Comparison of ENCODE assay signal across 4 worm cellular contexts in genomic region chrX:1880665-1881064, ce11.
TF ChIP-seq lines count a peak whose summit lies in the region.

No protein-coding gene starts in this region.

TF ChIP-seq in whole organism, L2 larva, 48 proteins besides CTCF, POLR2A, EP300 and RAD21 (continued from another document):
- TF ChIP-seq unc-55 (GFP tag; optimal IDR thresholded peaks at IDR 0.05; lab: Kevin White, UChicago) (peak; percentile 71), nhr-11 (tag; optimal IDR thresholded peaks at IDR 0.05; lab: Kevin White, UChicago) (no peak), gmeb-1 (tag; optimal IDR thresholded peaks at IDR 0.05; lab: Kevin White, UChicago) (peak; percentile 58), fos-1 (tag; optimal IDR thresholded peaks at IDR 0.05; lab: Kevin White, UChicago) (peak; percentile 42), nhr-21 (tag; optimal IDR thresholded peaks at IDR 0.05; lab: Kevin White, UChicago) (peak; percentile 33), sma-9 (GFP tag; optimal IDR thresholded peaks at IDR 0.05; lab: Kevin White, UChicago) (peak; percentile 76), sma-9 (tag; optimal IDR thresholded peaks at IDR 0.05; lab: Kevin White, UChicago) (no peak), nhr-10 (tag; optimal IDR thresholded peaks at IDR 0.05; lab: Kevin White, UChicago) (no peak), nhr-6 (tag; optimal IDR thresholded peaks at IDR 0.05; lab: Kevin White, UChicago) (no peak), elt-3 (tag; optimal IDR thresholded peaks at IDR 0.05; lab: Kevin White, UChicago) (no peak), ztf-11 (tag; optimal IDR thresholded peaks at IDR 0.05; lab: Kevin White, UChicago) (no peak), unc-39 (tag; optimal IDR thresholded peaks at IDR 0.05; lab: Kevin White, UChicago) (no peak), C34F6.9 (tag; optimal IDR thresholded peaks at IDR 0.05; lab: Kevin White, UChicago) (peak; percentile 38), nhr-129 (tag; optimal IDR thresholded peaks at IDR 0.05; lab: Kevin White, UChicago) (peak; percentile 74), nhr-25 (tag; optimal IDR thresholded peaks at IDR 0.05; lab: Kevin White, UChicago) (no peak), ZK546.5 (tag; optimal IDR thresholded peaks at IDR 0.05; lab: Kevin White, UChicago) (no peak), sem-4 (tag; optimal IDR thresholded peaks at IDR 0.05; lab: Kevin White, UChicago) (no peak), crh-2 (tag; optimal IDR thresholded peaks at IDR 0.05; lab: Kevin White, UChicago) (peak; percentile 36), lsy-2 (tag; optimal IDR thresholded peaks at IDR 0.05; lab: Kevin White, UChicago) (peak; percentile 50 to 79), ama-1 (optimal IDR thresholded peaks at IDR 0.05; lab: Kevin White, UChicago) (no peak), mab-5 (tag; optimal IDR thresholded peaks at IDR 0.05; lab: Kevin White, UChicago) (no peak), alr-1 (tag; optimal IDR thresholded peaks at IDR 0.05; lab: Kevin White, UChicago) (no peak), mbf-1 (tag; optimal IDR thresholded peaks at IDR 0.05; lab: Kevin White, UChicago) (no peak), lin-11 (tag; optimal IDR thresholded peaks at IDR 0.05; lab: Kevin White, UChicago) (peak; percentile 49), egl-27 (tag; optimal IDR thresholded peaks at IDR 0.05; lab: Kevin White, UChicago) (peak; percentile 6)

TF ChIP-seq in whole organism, L4 larva, 104 proteins besides CTCF, POLR2A, EP300 and RAD21 (continued from another document):
- TF ChIP-seq mep-1 (tag; optimal IDR thresholded peaks at IDR 0.05; lab: Kevin White, UChicago) (peak; percentile 76), nhr-76 (tag; optimal IDR thresholded peaks at IDR 0.05; lab: Kevin White, UChicago) (no peak), F37D6.2 (tag; optimal IDR thresholded peaks at IDR 0.05; lab: Kevin White, UChicago) (peak; percentile 44), mes-2 (tag; optimal IDR thresholded peaks at IDR 0.05; lab: Kevin White, UChicago; ENCODE audit: poor library complexity, severe bottlenecking) (peak; percentile 86), dmd-6 (GFP tag; IDR thresholded peaks at IDR 0.05; lab: Robert Waterston, UW) (peak; percentile 66; the same call in 1 of the 2 replicates), zfp-3 (GFP tag; conservative IDR thresholded peaks at IDR 0.05; lab: Robert Waterston, UW) (peak; percentile 65; the same call in 1 of the 2 replicates), Y105C5A.15 (GFP tag; IDR thresholded peaks at IDR 0.05; lab: Robert Waterston, UW) (no peak), ceh-44 (GFP tag; IDR thresholded peaks at IDR 0.05; lab: Robert Waterston, UW) (0 out of 2 replicates have a peak, but pooled peaks have one; percentile 31), rbr-2 (tag; optimal IDR thresholded peaks at IDR 0.05; lab: Kevin White, UChicago) (peak; percentile 58), F44E2.7 (GFP tag; IDR thresholded peaks at IDR 0.05; lab: Robert Waterston, UW) (no peak), lin-13 (GFP tag; optimal IDR thresholded peaks at IDR 0.05; lab: Kevin White, UChicago) (peak; percentile 34), aly-2 (tag; optimal IDR thresholded peaks at IDR 0.05; lab: Kevin White, UChicago) (no peak), mdl-1 (tag; optimal IDR thresholded peaks at IDR 0.05; lab: Kevin White, UChicago) (no peak), sdz-12 (GFP tag; optimal IDR thresholded peaks at IDR 0.05; lab: Kevin White, UChicago) (peak; percentile 45), dpl-1 (GFP tag; optimal IDR thresholded peaks at IDR 0.05; lab: Kevin White, UChicago) (peak; percentile 17), zip-2 (tag; optimal IDR thresholded peaks at IDR 0.05; lab: Kevin White, UChicago) (peak; percentile 12), hlh-30 (tag; optimal IDR thresholded peaks at IDR 0.05; lab: Kevin White, UChicago; ENCODE audit: insufficient read depth) (peak; percentile 54), duxl-1 (tag; optimal IDR thresholded peaks at IDR 0.05; lab: Kevin White, UChicago; ENCODE audit: poor library complexity) (peak; percentile 97), D1046.2 (GFP tag; IDR thresholded peaks at IDR 0.05; lab: Robert Waterston, UW) (no peak), mxl-2 (GFP tag; conservative IDR thresholded peaks at IDR 0.05; lab: Robert Waterston, UW) (peak; percentile 44; the same call in 1 of the 2 replicates), F10B5.3 (tag; optimal IDR thresholded peaks at IDR 0.05; lab: Kevin White, UChicago) (peak; percentile 51), madf-5 (GFP tag; IDR thresholded peaks at IDR 0.05; lab: Robert Waterston, UW) (0 out of 4 replicates have a peak, but pooled peaks have one; percentile 35 to 59), mxl-3 (GFP tag; optimal IDR thresholded peaks at IDR 0.05; lab: Kevin White, UChicago) (no peak)

TF ChIP-seq in whole organism, late embryonic, 69 proteins besides CTCF, POLR2A, EP300 and RAD21 (continued from another document):
- TF ChIP-seq ceh-48 (tag; optimal IDR thresholded peaks at IDR 0.05; lab: Kevin White, UChicago) = peak; percentile 53
- peak; percentile 2 for TF ChIP-seq ceh-14 (tag; optimal IDR thresholded peaks at IDR 0.05; lab: Kevin White, UChicago)
- no peak for TF ChIP-seq unc-55 (GFP tag; optimal IDR thresholded peaks at IDR 0.05; lab: Kevin White, UChicago)
- peak; percentile 7 for TF ChIP-seq ceh-24 (tag; optimal IDR thresholded peaks at IDR 0.05; lab: Kevin White, UChicago)
- no peak for TF ChIP-seq F13H6.1 (tag; optimal IDR thresholded peaks at IDR 0.05; lab: Kevin White, UChicago)
- peak; percentile 48 for TF ChIP-seq odd-2 (tag; optimal IDR thresholded peaks at IDR 0.05; lab: Kevin White, UChicago)
- TF ChIP-seq syd-9 (tag; optimal IDR thresholded peaks at IDR 0.05; lab: Kevin White, UChicago) = peak; percentile 5
- TF ChIP-seq sdc-2 (tag; optimal IDR thresholded peaks at IDR 0.05; lab: Kevin White, UChicago) = peak; percentile 94
- peak; percentile 77 for TF ChIP-seq che-1 (tag; optimal IDR thresholded peaks at IDR 0.05; lab: Kevin White, UChicago)
- no peak for TF ChIP-seq pha-4 (tag; optimal IDR thresholded peaks at IDR 0.05; lab: Kevin White, UChicago)
- TF ChIP-seq eyg-1 (tag; optimal IDR thresholded peaks at IDR 0.05; lab: Kevin White, UChicago) = peak; percentile 39
- TF ChIP-seq C08G9.2 (tag; optimal IDR thresholded peaks at IDR 0.05; lab: Kevin White, UChicago) = peak; percentile 62
- peak; percentile 62 for TF ChIP-seq K02D7.2 (tag; optimal IDR thresholded peaks at IDR 0.05; lab: Kevin White, UChicago)
- peak; percentile 62 for TF ChIP-seq sox-4 (tag; optimal IDR thresholded peaks at IDR 0.05; lab: Kevin White, UChicago)
- peak; percentile 51 for TF ChIP-seq ceh-34 (tag; optimal IDR thresholded peaks at IDR 0.05; lab: Kevin White, UChicago)
- peak; percentile 33 for TF ChIP-seq pqm-1 (tag; optimal IDR thresholded peaks at IDR 0.05; lab: Kevin White, UChicago)
- TF ChIP-seq dmd-4 (tag; optimal IDR thresholded peaks at IDR 0.05; lab: Kevin White, UChicago; ENCODE audit: borderline replicate concordance) = no peak
- peak; percentile 51 for TF ChIP-seq unc-3 (GFP tag; conservative IDR thresholded peaks at IDR 0.05; lab: Robert Waterston, UW)
- TF ChIP-seq unc-3 (tag; optimal IDR thresholded peaks at IDR 0.05; lab: Kevin White, UChicago) = no peak
- peak; percentile 30 for TF ChIP-seq ahr-1 (tag; optimal IDR thresholded peaks at IDR 0.05; lab: Kevin White, UChicago)
- TF ChIP-seq elt-4 (tag; optimal IDR thresholded peaks at IDR 0.05; lab: Kevin White, UChicago) = no peak
- TF ChIP-seq madf-2 (tag; optimal IDR thresholded peaks at IDR 0.05; lab: Kevin White, UChicago) = peak; percentile 4
- peak; percentile 59 for TF ChIP-seq pat-9 (tag; optimal IDR thresholded peaks at IDR 0.05; lab: Kevin White, UChicago)
- TF ChIP-seq C38D4.7 (GFP tag; optimal IDR thresholded peaks at IDR 0.05; lab: Kevin White, UChicago) = peak; percentile 65
- TF ChIP-seq K09A11.1 (tag; optimal IDR thresholded peaks at IDR 0.05; lab: Kevin White, UChicago; ENCODE audit: insufficient read depth) = peak; percentile 61
- TF ChIP-seq hlh-30 (tag; optimal IDR thresholded peaks at IDR 0.05; lab: Kevin White, UChicago; ENCODE audit: insufficient read depth) = no peak
- TF ChIP-seq hlh-15 (tag; optimal IDR thresholded peaks at IDR 0.05; lab: Kevin White, UChicago) = peak; percentile 50
- TF ChIP-seq hlh-13 (GFP tag; optimal IDR thresholded peaks at IDR 0.05; lab: Kevin White, UChicago) = peak; percentile 53
- peak; percentile 71 for TF ChIP-seq pha-2 (tag; optimal IDR thresholded peaks at IDR 0.05; lab: Kevin White, UChicago)
- TF ChIP-seq fkh-10 (GFP tag; optimal IDR thresholded peaks at IDR 0.05; lab: Kevin White, UChicago) = no peak
- no peak for TF ChIP-seq ets-4 (tag; optimal IDR thresholded peaks at IDR 0.05; lab: Kevin White, UChicago)
- TF ChIP-seq hlh-6 (tag; optimal IDR thresholded peaks at IDR 0.05; lab: Kevin White, UChicago) = peak; percentile 66
- peak; percentile 76 for TF ChIP-seq ref-2 (tag; optimal IDR thresholded peaks at IDR 0.05; lab: Kevin White, UChicago)
- TF ChIP-seq ceh-19 (GFP tag; optimal IDR thresholded peaks at IDR 0.05; lab: Kevin White, UChicago) = peak; percentile 82
- TF ChIP-seq lin-11 (tag; optimal IDR thresholded peaks at IDR 0.05; lab: Kevin White, UChicago) = peak; percentile 60
- peak; percentile 56 for TF ChIP-seq npax-4 (tag; optimal IDR thresholded peaks at IDR 0.05; lab: Kevin White, UChicago)
- TF ChIP-seq sox-2 (GFP tag; IDR thresholded peaks at IDR 0.05; lab: Robert Waterston, UW) = peak; percentile 68
- peak; percentile 24 for TF ChIP-seq Y22D7AL.16 (tag; optimal IDR thresholded peaks at IDR 0.05; lab: Kevin White, UChicago)
- TF ChIP-seq tbx-7 (tag; optimal IDR thresholded peaks at IDR 0.05; lab: Kevin White, UChicago) = peak; percentile 4
- TF ChIP-seq fkh-6 (tag; optimal IDR thresholded peaks at IDR 0.05; lab: Kevin White, UChicago) = peak; percentile 65
- peak; percentile 3 for TF ChIP-seq ceh-30 (tag; optimal IDR thresholded peaks at IDR 0.05; lab: Kevin White, UChicago)
- TF ChIP-seq tbx-2 (tag; optimal IDR thresholded peaks at IDR 0.05; lab: Kevin White, UChicago) = peak; percentile 78
- TF ChIP-seq ceh-45 (GFP tag; IDR thresholded peaks at IDR 0.05; lab: Robert Waterston, UW) = peak; percentile 41; the same call in 1 of the 2 replicates
- peak; percentile 61 for TF ChIP-seq ceh-2 (tag; optimal IDR thresholded peaks at IDR 0.05; lab: Kevin White, UChicago)

TF ChIP-seq in whole organism, mixed stage, embryonic, 35 proteins besides CTCF, POLR2A, EP300 and RAD21 (continued from another document):
- TF ChIP-seq tbx-8 (GFP tag; optimal IDR thresholded peaks at IDR 0.05; lab: Kevin White, UChicago) = peak; percentile 64
- peak; percentile 14 for TF ChIP-seq hlh-1 (tag; optimal IDR thresholded peaks at IDR 0.05; lab: Kevin White, UChicago)
- TF ChIP-seq unc-120 (tag; optimal IDR thresholded peaks at IDR 0.05; lab: Kevin White, UChicago; ENCODE audit: poor library complexity, severe bottlenecking) = peak; percentile 75
- peak; percentile 39 for TF ChIP-seq mep-1 (tag; optimal IDR thresholded peaks at IDR 0.05; lab: Kevin White, UChicago)
- no peak for TF ChIP-seq nhr-76 (tag; optimal IDR thresholded peaks at IDR 0.05; lab: Kevin White, UChicago)
